Worm (Caenorhabditis elegans): ENCODE results near the gene F59B2.13.

Gene F59B2.13

DNA sequence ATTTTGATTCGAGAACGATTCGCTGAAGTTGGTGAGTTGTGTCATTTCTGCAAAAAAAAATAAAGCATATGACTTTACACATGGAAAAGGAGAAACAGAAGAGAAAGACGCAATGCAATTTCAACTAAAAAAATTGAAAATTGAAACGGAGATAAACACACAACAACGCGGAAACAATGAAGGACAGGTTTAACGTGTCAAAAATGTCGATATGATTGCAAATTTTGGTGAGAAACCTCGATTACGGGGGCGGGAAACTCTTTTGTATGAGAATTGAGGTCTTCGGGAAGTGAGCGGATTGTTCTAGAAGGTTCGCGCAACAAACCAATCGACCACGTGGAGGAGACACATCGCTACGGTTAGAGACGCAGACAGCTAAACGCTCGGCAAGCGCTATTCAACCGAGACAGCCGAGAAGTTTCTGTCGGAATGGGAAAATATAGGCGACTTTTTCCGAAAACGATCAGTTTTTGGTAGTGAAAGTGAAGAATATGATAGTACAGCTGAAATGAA, 26.9 kb upstream of the F59B2.13 start, which contains the start of gene R107.5 (continued):
- TF ChIP-seq let-607 (tag; optimal IDR thresholded peaks at IDR 0.05) (peak; percentile 95 to 98), tbx-9 (tag; optimal IDR thresholded peaks at IDR 0.05; ENCODE audit: borderline replicate concordance) (peak; percentile 34), somi-1 (GFP tag; optimal IDR thresholded peaks at IDR 0.05) (peak; percentile 97), F23B12.7 (tag; optimal IDR thresholded peaks at IDR 0.05; ENCODE audit: insufficient read depth) (no peak), zfh-2 (GFP tag; conservative IDR thresholded peaks at IDR 0.05) (peak; percentile 93), B0035.1 (tag; optimal IDR thresholded peaks at IDR 0.05) (peak; percentile 81), F22D6.2 (tag; optimal IDR thresholded peaks at IDR 0.05) (peak; percentile 88), pha-4 (tag; optimal IDR thresholded peaks at IDR 0.05) (no peak), ztf-25 (GFP tag; IDR thresholded peaks at IDR 0.05) (no peak), ekl-4 (GFP tag; IDR thresholded peaks at IDR 0.05) (peak; percentile 98), sptf-2 (GFP tag; optimal IDR thresholded peaks at IDR 0.05) (no peak), attf-5 (GFP tag; optimal IDR thresholded peaks at IDR 0.05) (peak; percentile 80), Y95B8A.8 (GFP tag; IDR thresholded peaks at IDR 0.05) (peak; percentile 88), Y79H2A.3 (GFP tag; conservative IDR thresholded peaks at IDR 0.05) (0 out of 2 replicates have a peak, but pooled peaks have one; percentile 21), xnd-1 (tag; optimal IDR thresholded peaks at IDR 0.05) (no peak), sdz-38 (tag; optimal IDR thresholded peaks at IDR 0.05) (no peak), D2030.7 (GFP tag; IDR thresholded peaks at IDR 0.05) (peak; percentile 51), mxl-1 (tag; optimal IDR thresholded peaks at IDR 0.05) (no peak), snpc-1.1 (tag; optimal IDR thresholded peaks at IDR 0.05; ENCODE audit: insufficient read depth) (no peak), K12H6.12 (tag; optimal IDR thresholded peaks at IDR 0.05) (peak; percentile 96), pbrm-1 (GFP tag; IDR thresholded peaks at IDR 0.05) (peak; percentile 97), atf-7 (tag; optimal IDR thresholded peaks at IDR 0.05) (peak; percentile 98), nhr-80 (tag; optimal IDR thresholded peaks at IDR 0.05) (peak; percentile 31), ceh-79 (tag; optimal IDR thresholded peaks at IDR 0.05) (peak; percentile 62), lin-54 (GFP tag; optimal IDR thresholded peaks at IDR 0.05) (peak; percentile 86), chd-7 (tag; optimal IDR thresholded peaks at IDR 0.05) (peak; percentile 99), attf-6 (GFP tag; IDR thresholded peaks at IDR 0.05) (peak; percentile 55; the same call in 1 of the 2 replicates), hlh-12 (tag; optimal IDR thresholded peaks at IDR 0.05) (no peak), rec-8 (tag; optimal IDR thresholded peaks at IDR 0.05) (no peak), madf-6 (GFP tag; IDR thresholded peaks at IDR 0.05) (peak; percentile 79), F39B2.1 (GFP tag; IDR thresholded peaks at IDR 0.05) (no peak), rpc-1 (optimal IDR thresholded peaks at IDR 0.05) (peak; percentile 97), rpc-1 (tag; optimal IDR thresholded peaks at IDR 0.05) (no peak), hlh-26 (GFP tag; conservative IDR thresholded peaks at IDR 0.05) (no peak), Y67H2A.10 (GFP tag; conservative IDR thresholded peaks at IDR 0.05) (peak; percentile 96), mes-4 (tag; optimal IDR thresholded peaks at IDR 0.05) (no peak), nhr-27 (tag; optimal IDR thresholded peaks at IDR 0.05) (peak; percentile 95), C06A6.2 (GFP tag; conservative IDR thresholded peaks at IDR 0.05) (peak; percentile 89), nhr-90 (tag; optimal IDR thresholded peaks at IDR 0.05) (peak; percentile 22), lin-26 (GFP tag; IDR thresholded peaks at IDR 0.05) (peak; percentile 70; the same call in 1 of the 2 replicates), F57A8.1 (GFP tag; optimal IDR thresholded peaks at IDR 0.05) (no peak), nhr-120 (GFP tag; IDR thresholded peaks at IDR 0.05) (0 out of 2 replicates have a peak, but pooled peaks have one; percentile 68), attf-3 (GFP tag; conservative IDR thresholded peaks at IDR 0.05) (peak; percentile 66; the same call in 1 of the 2 replicates), nfyb-1 (GFP tag; IDR thresholded peaks at IDR 0.05) (peak; percentile 97), ztf-28 (GFP tag; IDR thresholded peaks at IDR 0.05) (0 out of 2 replicates have a peak, but pooled peaks have one; percentile 56), lsy-27 (tag; optimal IDR thresholded peaks at IDR 0.05; ENCODE audit: borderline replicate concordance, insufficient read depth) (no peak), ceh-40 (GFP tag; IDR thresholded peaks at IDR 0.05) (0 out of 2 replicates have a peak, but pooled peaks have one; percentile 42), die-1 (tag; optimal IDR thresholded peaks at IDR 0.05) (peak; percentile 20)
